Fruit fly (Drosophila melanogaster) whole organism, prepupa: ENCODE results near the gene CG9119.

Source experiments
- Blimp-1 ChIP-seq: fragments of 200-800 bp; sonication (Bioruptor generic); optimal IDR thresholded peaks from 3 replicates; lab custom pipeline; 2017; ENCODE audit warnings: missing biosample characterization, missing genetic modification characterization, mild to moderate bottlenecking, moderate library complexity, missing genetic modification reagents
- CG10631 ChIP-seq: fragments of 200-800 bp; sonication (Bioruptor generic); optimal IDR thresholded peaks from 2 replicates; lab custom pipeline; 2016; ENCODE audit warnings: missing biosample characterization, missing genetic modification characterization
- CG11294 ChIP-seq: fragments of 200-800 bp; sonication (Bioruptor generic); IDR thresholded peaks from 2 replicates; pipeline ENCODE4 v1.3.6; 2022; ENCODE audit warnings: missing biosample characterization, missing genetic modification characterization
- CG11762 ChIP-seq: fragments of 200-800 bp; sonication (Bioruptor generic); optimal IDR thresholded peaks from 3 replicates; lab custom pipeline; 2016; ENCODE audit warnings: missing biosample characterization, missing genetic modification characterization; ENCODE audit not compliant: insufficient read depth
- CG15336 ChIP-seq: fragments of 200-800 bp; sonication (Bioruptor generic); IDR thresholded peaks from 2 replicates; pipeline ENCODE4 v1.3.6; 2022; ENCODE audit warnings: missing biosample characterization, missing genetic modification characterization
- CG16779 ChIP-seq: fragments of 200-800 bp; sonication (Bioruptor generic); optimal IDR thresholded peaks from 3 replicates; lab custom pipeline; 2017; ENCODE audit warnings: missing biosample characterization, mild to moderate bottlenecking, missing genetic modification characterization
- CG3032 ChIP-seq: fragments of 200-800 bp; optimal IDR thresholded peaks from 2 replicates; lab custom pipeline; 2019; ENCODE audit warnings: missing biosample characterization, mild to moderate bottlenecking, missing genetic modification characterization, moderate library complexity
- CG31627 ChIP-seq: fragments of 200-800 bp; sonication (Bioruptor generic); optimal IDR thresholded peaks from 3 replicates; lab custom pipeline; 2016; ENCODE audit warnings: missing biosample characterization, missing genetic modification characterization
- CG32006 ChIP-seq: fragments of 200-800 bp; sonication (Bioruptor generic); optimal IDR thresholded peaks from 3 replicates; lab custom pipeline; 2017; ENCODE audit warnings: missing biosample characterization, mild to moderate bottlenecking, missing genetic modification characterization
- CG6163 ChIP-seq: fragments of 200-800 bp; sonication (Bioruptor generic); IDR thresholded peaks from 3 replicates; pipeline ENCODE4 v1.3.6; 2022; ENCODE audit warnings: missing biosample characterization, missing genetic modification characterization
- CG6276 ChIP-seq: fragments of 200-800 bp; sonication (Bioruptor generic); optimal IDR thresholded peaks from 2 replicates; lab custom pipeline; 2017; ENCODE audit warnings: missing biosample characterization, mild to moderate bottlenecking, missing genetic modification characterization
- CG6808 ChIP-seq: fragments of 200-800 bp; sonication (Bioruptor generic); optimal IDR thresholded peaks from 3 replicates; lab custom pipeline; 2017; ENCODE audit warnings: missing biosample characterization, missing genetic modification characterization, mild to moderate bottlenecking, moderate library complexity, missing genetic modification reagents
- CG6854 ChIP-seq: fragments of 200-800 bp; sonication (Bioruptor generic); optimal IDR thresholded peaks from 2 replicates; lab custom pipeline; 2017; ENCODE audit warnings: missing biosample characterization, mild to moderate bottlenecking, missing genetic modification characterization
- CG8119 ChIP-seq: fragments of 200-800 bp; sonication (Bioruptor generic); IDR thresholded peaks from 3 replicates; pipeline ENCODE4 v1.3.6; 2022; ENCODE audit warnings: missing biosample characterization, missing genetic modification characterization
- CG8632 ChIP-seq: fragments of 200-800 bp; sonication (Bioruptor generic); optimal IDR thresholded peaks from 3 replicates; lab custom pipeline; 2016; ENCODE audit warnings: missing biosample characterization, missing genetic modification characterization
- Eip75B ChIP-seq: fragments of 200-800 bp; sonication (Bioruptor generic); optimal IDR thresholded peaks from 3 replicates; lab custom pipeline; 2016; ENCODE audit warnings: missing biosample characterization, missing genetic modification characterization
- Eip78C ChIP-seq: fragments of 200-800 bp; sonication (Bioruptor generic); peaks from one replicate; lab custom pipeline; 2016; ENCODE audit warnings: missing biosample characterization, missing genetic modification characterization
- Eip93F ChIP-seq: fragments of 200-800 bp; sonication (Bioruptor generic); optimal IDR thresholded peaks from 2 replicates; lab custom pipeline; 2016; ENCODE audit warnings: missing biosample characterization, mild to moderate bottlenecking, missing genetic modification characterization
- Ets96B ChIP-seq: fragments of 200-800 bp; optimal IDR thresholded peaks from 2 replicates; lab custom pipeline; 2019; ENCODE audit warnings: missing biosample characterization, mild to moderate bottlenecking, missing genetic modification characterization, moderate library complexity
- Gug ChIP-seq: fragments of 200-800 bp; sonication (Bioruptor generic); IDR thresholded peaks from 2 replicates; pipeline ENCODE4 v1.3.6; 2022; ENCODE audit warnings: missing biosample characterization, missing genetic modification characterization
- Hr38 ChIP-seq: sonication (Bioruptor generic); optimal IDR thresholded peaks from 2 replicates; lab custom pipeline; 2016; ENCODE audit warnings: missing biosample characterization, missing genetic modification characterization
- Hr39 ChIP-seq: fragments of 200-800 bp; sonication (Bioruptor generic); optimal IDR thresholded peaks from 2 replicates; lab custom pipeline; 2016; ENCODE audit warnings: missing biosample characterization, missing genetic modification characterization
- Hr4 ChIP-seq: fragments of 200-800 bp; sonication (Bioruptor generic); optimal IDR thresholded peaks from 3 replicates; lab custom pipeline; 2016; ENCODE audit warnings: missing biosample characterization, missing genetic modification characterization
- Met ChIP-seq: fragments of 200-800 bp; sonication (Bioruptor generic); optimal IDR thresholded peaks from 3 replicates; lab custom pipeline; 2016; ENCODE audit warnings: missing biosample characterization, missing genetic modification characterization
- OdsH ChIP-seq: fragments of 200-800 bp; sonication (Bioruptor generic); optimal IDR thresholded peaks from 3 replicates; lab custom pipeline; 2016; ENCODE audit warnings: missing biosample characterization, missing genetic modification characterization
- Smox ChIP-seq: fragments of 200-800 bp; sonication (Bioruptor generic); optimal IDR thresholded peaks from 3 replicates; lab custom pipeline; 2016; ENCODE audit warnings: missing biosample characterization, missing genetic modification characterization
- Sox102F ChIP-seq: fragments of 200-800 bp; sonication (Bioruptor generic); optimal IDR thresholded peaks from 2 replicates; lab custom pipeline; 2016; ENCODE audit warnings: missing biosample characterization, mild to moderate bottlenecking, missing genetic modification characterization
- Sox14 ChIP-seq: fragments of 200-800 bp; sonication (Bioruptor generic); optimal IDR thresholded peaks from 3 replicates; lab custom pipeline; 2016; ENCODE audit warnings: missing biosample characterization, missing genetic modification characterization
- Sox15 ChIP-seq: fragments of 200-800 bp; sonication (Bioruptor generic); optimal IDR thresholded peaks from 3 replicates; lab custom pipeline; 2016; ENCODE audit warnings: missing biosample characterization, missing genetic modification characterization
- achi ChIP-seq: fragments of 200-800 bp; sonication (Bioruptor generic); optimal IDR thresholded peaks from 3 replicates; lab custom pipeline; 2016; ENCODE audit warnings: missing biosample characterization, missing genetic modification characterization
- acj6 ChIP-seq: fragments of 200-800 bp; sonication (Bioruptor generic); optimal IDR thresholded peaks from 3 replicates; lab custom pipeline; 2016; ENCODE audit warnings: missing biosample characterization, missing genetic modification characterization
- cyc ChIP-seq: fragments of 200-800 bp; sonication (Bioruptor generic); optimal IDR thresholded peaks from 3 replicates; lab custom pipeline; 2016; ENCODE audit warnings: missing biosample characterization, missing genetic modification characterization
- dac ChIP-seq: fragments of 200-800 bp; sonication (Bioruptor generic); optimal IDR thresholded peaks from 2 replicates; lab custom pipeline; 2017; ENCODE audit warnings: missing biosample characterization, mild to moderate bottlenecking, missing genetic modification characterization
- dsx ChIP-seq: fragments of 200-800 bp; optimal IDR thresholded peaks from 3 replicates; lab custom pipeline; 2019; ENCODE audit warnings: missing biosample characterization, mild to moderate bottlenecking, missing genetic modification characterization, moderate library complexity; ENCODE audit not compliant: poor library complexity, severe bottlenecking
- eg ChIP-seq: fragments of 200-800 bp; sonication (Bioruptor generic); IDR thresholded peaks from 3 replicates; pipeline ENCODE4 v1.3.6; 2022; ENCODE audit warnings: missing biosample characterization, missing genetic modification characterization
- fd59A ChIP-seq: fragments of 200-800 bp; sonication (Bioruptor generic); optimal IDR thresholded peaks from 2 replicates; lab custom pipeline; 2017; ENCODE audit warnings: missing biosample characterization, mild to moderate bottlenecking, missing genetic modification characterization, missing genetic modification reagents
- fkh ChIP-seq: fragments of 200-800 bp; sonication (Bioruptor generic); optimal IDR thresholded peaks from 3 replicates; lab custom pipeline; 2017; ENCODE audit warnings: missing biosample characterization, mild to moderate bottlenecking, missing genetic modification characterization, moderate library complexity
- lz ChIP-seq: fragments of 200-800 bp; sonication (Bioruptor generic); optimal IDR thresholded peaks from 3 replicates; lab custom pipeline; 2016; ENCODE audit warnings: missing biosample characterization, missing genetic modification characterization
- net ChIP-seq: fragments of 200-800 bp; sonication (Bioruptor generic); optimal IDR thresholded peaks from 3 replicates; lab custom pipeline; 2016; ENCODE audit warnings: missing biosample characterization, missing genetic modification characterization
- pdm3 ChIP-seq: fragments of 200-800 bp; sonication (Bioruptor generic); optimal IDR thresholded peaks from 3 replicates; lab custom pipeline; 2016; ENCODE audit warnings: missing biosample characterization, missing genetic modification characterization
- salr ChIP-seq, 2 experiments: fragments of 200-800 bp; sonication (Bioruptor generic); optimal IDR thresholded peaks; 3 replicates each; lab custom pipeline; 2016 to 2018; ENCODE audit warnings: missing biosample characterization in 2 of 2, missing genetic modification characterization in 2 of 2, mild to moderate bottlenecking in 1 of 2
- spab ChIP-seq: fragments of 200-800 bp; sonication (Bioruptor generic); optimal IDR thresholded peaks from 2 replicates; lab custom pipeline; 2017; ENCODE audit warnings: missing biosample characterization, mild to moderate bottlenecking, missing genetic modification characterization, missing genetic modification reagents
- svp ChIP-seq: fragments of 200-800 bp; sonication (Bioruptor generic); peaks from one replicate; lab custom pipeline; 2016; ENCODE audit warnings: missing biosample characterization, missing genetic modification characterization
- vri ChIP-seq: fragments of 200-800 bp; sonication (Bioruptor generic); optimal IDR thresholded peaks from 3 replicates; lab custom pipeline; 2016; ENCODE audit warnings: missing biosample characterization, mild to moderate bottlenecking, missing genetic modification characterization

CG9119 gene

dm6 chr3L:1165808-1166207, 38.8 kb downstream of the CG9119 start:
- TF ChIP-seq achi (GFP tag; lab: Kevin White, UChicago): peak; percentile 18
- no peak for TF ChIP-seq CG6276 (GFP tag; lab: Kevin White, UChicago)
- TF ChIP-seq Sox102F (GFP tag; lab: Kevin White, UChicago): no peak
- no peak for TF ChIP-seq dac (GFP tag; lab: Kevin White, UChicago)
- TF ChIP-seq Sox15: no peak
- TF ChIP-seq cyc: no peak
- TF ChIP-seq net: peak; percentile 0
- TF ChIP-seq CG6854 (GFP tag; lab: Kevin White, UChicago): no peak
- TF ChIP-seq salr (GFP tag; optimal IDR thresholded peaks at IDR 0.05; lab: Kevin White, UChicago): no peak
- TF ChIP-seq Hr38 (GFP tag; lab: Kevin White, UChicago): no peak
- no peak for TF ChIP-seq spab
- no peak for TF ChIP-seq CG3032 (tag; lab: Kevin White, UChicago)
- peak; percentile 31 for TF ChIP-seq Eip78C (GFP tag; lab: Kevin White, UChicago)
- no peak for TF ChIP-seq lz (GFP tag; lab: Kevin White, UChicago)
- peak; percentile 28 for TF ChIP-seq Gug
- TF ChIP-seq Blimp-1 (GFP tag; lab: Kevin White, UChicago): no peak
- no peak for TF ChIP-seq Sox14 (GFP tag; lab: Kevin White, UChicago)
- TF ChIP-seq Hr39: no peak
- TF ChIP-seq CG32006 (GFP tag; lab: Kevin White, UChicago): peak; percentile 1
- no peak for TF ChIP-seq OdsH (GFP tag; lab: Kevin White, UChicago)
- TF ChIP-seq eg (GFP tag; lab: Robert Waterston, UW): peak; percentile 57
- TF ChIP-seq vri (GFP tag; lab: Kevin White, UChicago): no peak
- peak; percentile 21; the same call in 1 of the 2 replicates for TF ChIP-seq CG11294 (GFP tag; lab: Robert Waterston, UW)
- TF ChIP-seq fd59A: no peak
- no peak for TF ChIP-seq CG6808 (GFP tag; lab: Kevin White, UChicago)
- no peak for TF ChIP-seq dsx (GFP tag; lab: Kevin White, UChicago)
- TF ChIP-seq fkh: no peak
- peak; percentile 33 for TF ChIP-seq Hr4
- 0 out of 3 replicates have a peak, but pooled peaks have one; percentile 20 for TF ChIP-seq CG8119 (GFP tag; lab: Robert Waterston, UW)
- no peak for TF ChIP-seq CG11762 (GFP tag; lab: Kevin White, UChicago)
- no peak for TF ChIP-seq svp (GFP tag; lab: Kevin White, UChicago)
- peak; percentile 19 for TF ChIP-seq CG16779 (tag; lab: Kevin White, UChicago)
- TF ChIP-seq CG31627 (GFP tag; lab: Kevin White, UChicago): no peak
- TF ChIP-seq pdm3: no peak
- TF ChIP-seq Smox (GFP tag; lab: Kevin White, UChicago): no peak
- no peak for TF ChIP-seq acj6 (GFP tag; lab: Kevin White, UChicago)
- TF ChIP-seq Eip75B (GFP tag; lab: Kevin White, UChicago): peak; percentile 46
- peak; percentile 30 for TF ChIP-seq Ets96B (tag; lab: Kevin White, UChicago)
- TF ChIP-seq CG6163: peak; percentile 75
- TF ChIP-seq Eip93F: no peak
- TF ChIP-seq Met (GFP tag; lab: Kevin White, UChicago): no peak
- TF ChIP-seq CG8632: no peak
- peak; percentile 42; the same call in 1 of the 2 replicates for TF ChIP-seq CG15336 (GFP tag; lab: Robert Waterston, UW)
- TF ChIP-seq CG10631 (GFP tag; lab: Kevin White, UChicago): peak; percentile 42
